Worm (Caenorhabditis elegans): ENCODE measurements around the gene scyl-1.

- TF ChIP-seq flt-1 (GFP tag; IDR thresholded peaks at IDR 0.05), result no peak
- no peak for TF ChIP-seq med-1 (GFP tag; optimal IDR thresholded peaks at IDR 0.05; ENCODE audit: insufficient read depth)
Observed at ce11 chrV:13045017-13045416, 3.5 kb upstream of the scyl-1 start.

Measured in whole organism, midembryonic.